Worm (Caenorhabditis elegans) whole organism, L4 larva: ENCODE data around the gene F16B12.7.

Source experiments
- D1046.2 ChIP-seq: fragments of 200-800 bp; sonication (Bioruptor generic); IDR thresholded peaks from 2 replicates; pipeline ENCODE4 v1.3.6; 2022; ENCODE audit warnings: missing genetic modification characterization, missing compliant biosample characterization
- F26F4.8 ChIP-seq: fragments of 200-800 bp; sonication (Bioruptor generic); conservative IDR thresholded peaks from 2 replicates; pipeline ENCODE4 v1.3.6; 2022; ENCODE audit warnings: missing genetic modification characterization, missing compliant biosample characterization
- F49E8.2 ChIP-seq: sonication (generic microtip); optimal IDR thresholded peaks from 2 replicates; lab custom pipeline; 2016; ENCODE audit warnings: missing compliant biosample characterization, mild to moderate bottlenecking, missing genetic modification characterization, borderline replicate concordance
- T26A8.4 ChIP-seq: fragments of 200-800 bp; sonication (Bioruptor generic); IDR thresholded peaks from 2 replicates; pipeline ENCODE4 v1.3.6; 2022; ENCODE audit warnings: missing genetic modification characterization, missing compliant biosample characterization
- ZK546.5 ChIP-seq, 2 experiments: sonication (generic microtip); optimal IDR thresholded peaks; 2 replicates each; lab custom pipeline; 2017; ENCODE audit warnings: missing biosample characterization in 2 of 2, missing genetic modification characterization in 2 of 2
- aha-1 ChIP-seq: fragments of 150-350 bp; peaks from one replicate; lab custom pipeline; 2014; ENCODE audit warnings: missing biosample characterization, missing genetic modification characterization
- ama-1 ChIP-seq: fragments of 150-350 bp; optimal IDR thresholded peaks from 2 replicates; lab custom pipeline; 2014; ENCODE audit warnings: inconsistent platforms, mixed read lengths
- arid-1 ChIP-seq: fragments of 200-800 bp; sonication (Bioruptor generic); conservative IDR thresholded peaks from 2 replicates; pipeline ENCODE4 v1.3.6; 2022; ENCODE audit warnings: missing genetic modification reagents, missing genetic modification characterization, missing compliant biosample characterization
- attf-4 ChIP-seq: sonication (generic microtip); optimal IDR thresholded peaks from 3 replicates; lab custom pipeline; 2017; ENCODE audit warnings: missing biosample characterization, missing genetic modification characterization
- ceh-32 ChIP-seq: sonication (generic microtip); optimal IDR thresholded peaks from 2 replicates; lab custom pipeline; 2016; ENCODE audit warnings: mild to moderate bottlenecking, missing genetic modification characterization, missing compliant biosample characterization; ENCODE audit not compliant: poor library complexity
- ceh-44 ChIP-seq: fragments of 200-800 bp; sonication (Bioruptor generic); IDR thresholded peaks from 2 replicates; pipeline ENCODE4 v1.3.6; 2022; ENCODE audit warnings: missing genetic modification reagents, missing genetic modification characterization, missing compliant biosample characterization
- ceh-82 ChIP-seq: sonication (generic microtip); optimal IDR thresholded peaks from 2 replicates; lab custom pipeline; 2017; ENCODE audit warnings: missing biosample characterization, missing genetic modification characterization
- cey-2 ChIP-seq: sonication (generic microtip); optimal IDR thresholded peaks from 3 replicates; lab custom pipeline; 2017; ENCODE audit warnings: missing genetic modification characterization, mild to moderate bottlenecking, missing compliant biosample characterization, antibody characterized with exemption, borderline replicate concordance; ENCODE audit not compliant: insufficient read depth
- ctbp-1 ChIP-seq: fragments of 200-800 bp; sonication (Bioruptor generic); IDR thresholded peaks from 2 replicates; pipeline ENCODE4 v1.3.6; 2022; ENCODE audit warnings: missing genetic modification reagents, missing genetic modification characterization, missing compliant biosample characterization
- daf-16 ChIP-seq, 3 experiments: sonication (generic microtip); optimal IDR thresholded peaks; 2 replicates each; lab custom pipeline; 2016 to 2017; ENCODE audit warnings: missing genetic modification characterization in 3 of 3, missing genetic modification reagents in 3 of 3, mild to moderate bottlenecking in 2 of 3, missing compliant biosample characterization in 2 of 3, missing biosample characterization in 1 of 3, moderate library complexity in 1 of 3
- dmd-8 ChIP-seq: fragments of 200-800 bp; sonication (Bioruptor generic); IDR thresholded peaks from 2 replicates; pipeline ENCODE4 v1.3.6; 2022; ENCODE audit warnings: missing genetic modification characterization, missing compliant biosample characterization
- dmd-9 ChIP-seq: fragments of 200-800 bp; sonication (Bioruptor generic); IDR thresholded peaks from 2 replicates; pipeline ENCODE4 v1.3.6; 2022; ENCODE audit warnings: missing genetic modification reagents, missing genetic modification characterization, missing compliant biosample characterization
- egl-27 ChIP-seq: sonication (generic microtip); optimal IDR thresholded peaks from 3 replicates; lab custom pipeline; 2017; ENCODE audit warnings: missing biosample characterization, missing genetic modification reagents, missing genetic modification characterization
- egl-43 ChIP-seq: fragments of 200-800 bp; sonication (Bioruptor generic); IDR thresholded peaks from 2 replicates; pipeline ENCODE4 v1.3.6; 2022; ENCODE audit warnings: missing genetic modification reagents, missing genetic modification characterization, missing compliant biosample characterization
- fkh-10 ChIP-seq: fragments of 150-350 bp; optimal IDR thresholded peaks from 2 replicates; lab custom pipeline; 2014; ENCODE audit warnings: missing biosample characterization, missing genetic modification reagents, missing genetic modification characterization
- hlh-11 ChIP-seq: fragments of 200-800 bp; sonication (Bioruptor generic); optimal IDR thresholded peaks from 2 replicates; lab custom pipeline; 2018; ENCODE audit warnings: mild to moderate bottlenecking, missing genetic modification characterization, missing compliant biosample characterization
- hlh-30 ChIP-seq: sonication (generic microtip); optimal IDR thresholded peaks from 2 replicates; lab custom pipeline; 2017; ENCODE audit warnings: antibody characterized with exemption, mild to moderate bottlenecking, missing genetic modification characterization, missing compliant biosample characterization; ENCODE audit not compliant: insufficient read depth
- hmg-1.1 ChIP-seq: fragments of 200-800 bp; sonication (Bioruptor generic); IDR thresholded peaks from 2 replicates; pipeline ENCODE4 v1.3.6; 2022; ENCODE audit warnings: missing genetic modification reagents, missing genetic modification characterization, missing compliant biosample characterization
- jun-1 ChIP-seq: fragments of 150-350 bp; optimal IDR thresholded peaks from 2 replicates; lab custom pipeline; 2014; ENCODE audit warnings: missing biosample characterization, missing genetic modification reagents, missing genetic modification characterization
- lim-7 ChIP-seq: fragments of 200-800 bp; sonication (Bioruptor generic); IDR thresholded peaks from 2 replicates; pipeline ENCODE4 v1.3.6; 2022; ENCODE audit warnings: missing genetic modification characterization, missing compliant biosample characterization
- lin-1 ChIP-seq: fragments of 200-800 bp; sonication (Bioruptor generic); IDR thresholded peaks from 2 replicates; pipeline ENCODE4 v1.3.6; 2022; ENCODE audit warnings: missing genetic modification reagents, missing genetic modification characterization, missing compliant biosample characterization
- lin-15B ChIP-seq: fragments of 150-350 bp; sonication (generic microtip); optimal IDR thresholded peaks from 3 replicates; lab custom pipeline; 2014; ENCODE audit warnings: missing biosample characterization, missing genetic modification characterization
- lin-29 ChIP-seq: fragments of 200-800 bp; sonication (Bioruptor generic); IDR thresholded peaks from 2 replicates; pipeline ENCODE4 v1.3.6; 2022; ENCODE audit warnings: missing genetic modification reagents, missing genetic modification characterization, missing compliant biosample characterization
- lin-39 ChIP-seq: fragments of 150-350 bp; optimal IDR thresholded peaks from 2 replicates; lab custom pipeline; 2014; ENCODE audit warnings: missing biosample characterization, missing genetic modification reagents, missing genetic modification characterization
- lsy-2 ChIP-seq, 2 experiments: fragments of 150-350 bp in 1 of 2; sonication (generic microtip) in 1 of 2; optimal IDR thresholded peaks; 2 replicates each; lab custom pipeline; 2014 to 2017; ENCODE audit warnings: missing biosample characterization in 2 of 2, missing genetic modification characterization in 2 of 2
- mdt-29 ChIP-seq: fragments of 200-800 bp; sonication (Bioruptor generic); IDR thresholded peaks from 2 replicates; pipeline ENCODE4 v1.3.6; 2022; ENCODE audit warnings: missing genetic modification reagents, missing genetic modification characterization, missing compliant biosample characterization
- nhr-237 ChIP-seq: sonication (generic microtip); optimal IDR thresholded peaks from 2 replicates; lab custom pipeline; 2017; ENCODE audit warnings: missing biosample characterization, missing genetic modification characterization
- nhr-28 ChIP-seq: fragments of 150-350 bp; optimal IDR thresholded peaks from 2 replicates; lab custom pipeline; 2014; ENCODE audit warnings: missing biosample characterization, missing genetic modification characterization
- nhr-42 ChIP-seq: fragments of 200-800 bp; sonication (Bioruptor generic); IDR thresholded peaks from 2 replicates; pipeline ENCODE4 v1.3.6; 2022; ENCODE audit warnings: missing genetic modification characterization, missing compliant biosample characterization
- nhr-76 ChIP-seq: fragments of 150-350 bp; optimal IDR thresholded peaks from 2 replicates; lab custom pipeline; 2014; ENCODE audit warnings: missing biosample characterization, missing genetic modification characterization
- php-3 ChIP-seq: fragments of 200-800 bp; sonication (Bioruptor generic); IDR thresholded peaks from 2 replicates; pipeline ENCODE4 v1.3.6; 2022; ENCODE audit warnings: missing genetic modification reagents, missing genetic modification characterization, missing compliant biosample characterization
- saeg-2 ChIP-seq: fragments of 200-800 bp; sonication (Bioruptor generic); IDR thresholded peaks from 2 replicates; pipeline ENCODE4 v1.3.6; 2022; ENCODE audit warnings: missing genetic modification reagents, missing genetic modification characterization, missing compliant biosample characterization
- skn-1 ChIP-seq: fragments of 150-350 bp; optimal IDR thresholded peaks from 2 replicates; lab custom pipeline; 2014; ENCODE audit warnings: missing biosample characterization, missing genetic modification characterization
- snpc-1.2 ChIP-seq: fragments of 200-800 bp; sonication (Bioruptor generic); IDR thresholded peaks from 2 replicates; pipeline ENCODE4 v1.3.6; 2022; ENCODE audit warnings: missing genetic modification reagents, missing genetic modification characterization, missing compliant biosample characterization
- spr-1 ChIP-seq: sonication (generic microtip); optimal IDR thresholded peaks from 2 replicates; lab custom pipeline; 2016; ENCODE audit warnings: mild to moderate bottlenecking, missing genetic modification characterization, missing compliant biosample characterization
- spr-3 ChIP-seq: fragments of 200-800 bp; sonication (Bioruptor generic); optimal IDR thresholded peaks from 2 replicates; lab custom pipeline; 2018; ENCODE audit warnings: mild to moderate bottlenecking, missing genetic modification characterization, missing compliant biosample characterization
- tag-97 ChIP-seq: fragments of 200-800 bp; sonication (Bioruptor generic); IDR thresholded peaks from 2 replicates; pipeline ENCODE4 v1.3.6; 2022; ENCODE audit warnings: missing genetic modification characterization, missing compliant biosample characterization
- tra-1 ChIP-seq: fragments of 200-800 bp; sonication (Bioruptor generic); IDR thresholded peaks from 2 replicates; pipeline ENCODE4 v1.3.6; 2022; ENCODE audit warnings: missing genetic modification reagents, missing genetic modification characterization, missing compliant biosample characterization
- unc-130 ChIP-seq: sonication (generic microtip); optimal IDR thresholded peaks from 2 replicates; lab custom pipeline; 2016; ENCODE audit warnings: missing genetic modification reagents, missing genetic modification characterization, missing compliant biosample characterization
- unc-62 ChIP-seq, 3 experiments: fragments of 150-350 bp in 1 of 3; sonication (generic microtip); optimal IDR thresholded peaks in 2 of 3; peaks in 1 of 3; 1 replicate in 1 of 3; 2 replicates in 2 of 3; lab custom pipeline; 2014 to 2017; ENCODE audit warnings: missing biosample characterization in 3 of 3, missing genetic modification characterization in 3 of 3, missing genetic modification reagents in 3 of 3, missing genotype in 1 of 3
- zag-1 ChIP-seq: fragments of 150-350 bp; optimal IDR thresholded peaks from 2 replicates; lab custom pipeline; 2014; ENCODE audit warnings: missing biosample characterization, missing genetic modification characterization
- zfp-2 ChIP-seq: sonication (generic microtip); optimal IDR thresholded peaks from 2 replicates; lab custom pipeline; 2016; ENCODE audit warnings: mild to moderate bottlenecking, missing genetic modification characterization, missing compliant biosample characterization
- ztf-7 ChIP-seq: fragments of 150-350 bp; optimal IDR thresholded peaks from 2 replicates; lab custom pipeline; 2014; ENCODE audit warnings: missing biosample characterization, missing genetic modification characterization

The F16B12.7 gene

DNA sequence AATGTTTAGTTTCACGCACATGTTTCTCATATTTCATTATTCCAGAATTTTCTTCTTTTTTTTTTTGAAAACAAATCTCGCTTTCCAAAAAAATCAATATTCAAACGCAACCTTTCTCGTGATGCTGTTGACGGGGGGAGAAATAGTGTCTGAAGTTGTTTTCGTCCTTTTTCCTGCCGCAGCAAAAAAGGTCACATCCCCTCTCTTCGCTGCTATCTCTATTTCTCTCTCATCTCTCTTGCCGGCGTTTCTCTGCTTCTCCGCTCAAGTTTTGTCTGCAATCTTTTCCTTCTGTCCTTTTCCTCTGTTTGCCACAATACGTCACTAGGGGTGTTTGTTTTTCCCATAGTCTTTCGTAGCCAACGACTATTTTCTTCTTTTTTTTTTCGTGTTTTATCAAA lies 38.4 kb downstream of the F16B12.7 start (continued):
- TF ChIP-seq jun-1 (no peak), ama-1 (lab: Kevin White, UChicago) (no peak), attf-4 (no peak), tag-97 (no peak), zfp-2 (no peak), zag-1 (tag; lab: Kevin White, UChicago) (no peak), ctbp-1 (GFP tag; lab: Robert Waterston, UW) (0 out of 2 replicates have a peak, but pooled peaks have one; percentile 20), ztf-7 (peak; percentile 2), cey-2 (tag; lab: Kevin White, UChicago) (no peak), snpc-1.2 (GFP tag; lab: Robert Waterston, UW) (no peak), D1046.2 (GFP tag; lab: Robert Waterston, UW) (no peak), lim-7 (no peak), lsy-2 (tag; optimal IDR thresholded peaks at IDR 0.05; lab: Kevin White, UChicago) (peak; percentile 44 to 75), spr-3 (no peak), hlh-30 (tag; lab: Kevin White, UChicago) (peak; percentile 96), F49E8.2 (tag; lab: Kevin White, UChicago) (no peak), egl-27 (no peak), fkh-10 (GFP tag; lab: Kevin White, UChicago) (peak; percentile 80), T26A8.4 (GFP tag; lab: Robert Waterston, UW) (peak; percentile 50; the same call in 1 of the 2 replicates), nhr-42 (peak; percentile 41; the same call in 1 of the 2 replicates), lin-39 (tag; lab: Kevin White, UChicago) (no peak), dmd-8 (GFP tag; lab: Robert Waterston, UW) (no peak), lin-1 (GFP tag; lab: Robert Waterston, UW) (0 out of 2 replicates have a peak, but pooled peaks have one; percentile 30)
- TF ChIP-seq, all 104 proteins: peak for 39

- TF ChIP-seq spr-1 = no peak
- no peak for TF ChIP-seq dmd-9
- TF ChIP-seq lin-29 = no peak
- TF ChIP-seq egl-27 = no peak
- TF ChIP-seq daf-16 (GFP tag; optimal IDR thresholded peaks at IDR 0.05; lab: Kevin White, UChicago) = no peak
- no peak for TF ChIP-seq daf-16 (tag; optimal IDR thresholded peaks at IDR 0.05; lab: Kevin White, UChicago)
- TF ChIP-seq nhr-237 (tag; lab: Kevin White, UChicago) = no peak
- TF ChIP-seq ZK546.5 (tag; optimal IDR thresholded peaks at IDR 0.05; lab: Kevin White, UChicago) = no peak
- no peak for TF ChIP-seq nhr-76 (tag; lab: Kevin White, UChicago)
- no peak for TF ChIP-seq tra-1 (GFP tag; lab: Robert Waterston, UW)
- no peak for TF ChIP-seq attf-4
- no peak for TF ChIP-seq saeg-2 (GFP tag; lab: Robert Waterston, UW)
- no peak for TF ChIP-seq arid-1
- no peak for TF ChIP-seq ceh-44
- no peak for TF ChIP-seq ztf-7
- no peak for TF ChIP-seq ceh-82 (tag; lab: Kevin White, UChicago)
These were observed 39.1 kb downstream of the F16B12.7 start, which contains the start of gene akt-2 for ce11 chrX:14147400-14147799. Gene akt-2 (plus strand): TSS chrX:14147700.

DNA sequence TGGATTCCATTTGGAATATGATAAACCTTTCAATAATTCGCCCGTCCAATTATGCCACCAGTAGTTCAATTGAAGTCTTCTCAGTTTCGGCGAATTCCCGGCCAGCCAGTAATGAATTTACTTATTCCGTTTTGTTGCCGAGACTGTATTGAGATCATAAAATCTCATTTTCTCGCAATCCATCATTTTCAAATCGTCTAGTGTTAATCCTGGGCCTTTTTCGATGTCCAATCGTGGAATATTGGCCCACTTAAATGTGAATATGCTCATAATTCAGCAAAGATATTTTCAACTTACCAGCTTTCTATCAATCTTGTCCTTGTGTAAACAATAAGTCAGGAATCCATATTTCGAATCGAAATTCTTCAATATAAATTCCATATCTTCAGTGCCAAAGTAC lies 44.3 kb downstream of the F16B12.7 start:
- peak in 1 of 2 experiments; percentile 90 for TF ChIP-seq unc-62 (GFP tag; optimal IDR thresholded peaks at IDR 0.05 in 1 of 2; lab: Kevin White, UChicago)
- TF ChIP-seq unc-62 (tag; optimal IDR thresholded peaks at IDR 0.05; lab: Kevin White, UChicago) = no peak
- no peak for TF ChIP-seq nhr-237 (tag; lab: Kevin White, UChicago)

DNA sequence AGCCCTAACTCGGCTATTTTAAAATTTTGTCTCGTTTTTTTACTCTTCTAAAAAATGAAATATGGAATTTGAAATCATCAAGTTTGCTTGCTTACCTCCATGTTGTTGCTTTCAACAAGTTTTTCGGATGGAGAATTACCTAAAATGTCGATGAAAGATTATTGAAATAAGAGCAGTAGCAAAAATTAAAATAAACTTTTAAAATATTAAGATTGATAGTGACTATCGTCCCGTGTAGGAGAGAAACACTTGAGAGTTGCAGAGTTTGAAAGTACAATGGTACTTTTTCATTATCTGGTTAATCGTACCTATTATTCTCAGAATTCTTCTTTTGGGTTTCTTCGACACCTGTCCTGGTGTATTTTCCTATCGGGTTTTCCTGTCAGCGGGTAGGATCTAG lies 48.6 kb downstream of the F16B12.7 start, which contains the start of gene ceh-90:
Gene ceh-90 (minus strand): TSS at position 101 of the 400 bp plus-strand sequence.
- TF ChIP-seq php-3 (GFP tag; lab: Robert Waterston, UW) (no peak), egl-43 (no peak), hlh-11 (no peak), nhr-28 (tag; lab: Kevin White, UChicago) (no peak), ceh-44 (no peak), cey-2 (tag; lab: Kevin White, UChicago) (no peak), mdt-29 (no peak), aha-1 (no peak), ceh-32 (tag; lab: Kevin White, UChicago) (no peak), skn-1 (tag; lab: Kevin White, UChicago) (no peak), F26F4.8 (GFP tag; lab: Robert Waterston, UW) (no peak), lin-15B (tag; lab: Kevin White, UChicago) (no peak), unc-130 (GFP tag; lab: Kevin White, UChicago) (no peak), hmg-1.1 (GFP tag; lab: Robert Waterston, UW) (no peak), nhr-237 (tag; lab: Kevin White, UChicago) (no peak)
